Worm (Caenorhabditis elegans): Measurements from ENCODE around the gene aexr-2.

ce11 chrX:6617622-6618021, 13.7 kb downstream of the aexr-2 start:
- no peak for TF ChIP-seq nhr-28 (tag; optimal IDR thresholded peaks at IDR 0.05)
- TF ChIP-seq nhr-237 (tag; optimal IDR thresholded peaks at IDR 0.05) = no peak
- no peak for TF ChIP-seq mml-1 (tag; optimal IDR thresholded peaks at IDR 0.05)
- TF ChIP-seq lin-15B (tag; optimal IDR thresholded peaks at IDR 0.05) = no peak
- TF ChIP-seq lin-39 (tag; optimal IDR thresholded peaks at IDR 0.05) = no peak
- no peak for TF ChIP-seq ztf-4 (tag; optimal IDR thresholded peaks at IDR 0.05)
- TF ChIP-seq nhr-11 (tag; optimal IDR thresholded peaks at IDR 0.05) = no peak
- no peak for TF ChIP-seq elt-3 (tag; optimal IDR thresholded peaks at IDR 0.05)
- no peak for TF ChIP-seq nhr-12 (tag; optimal IDR thresholded peaks at IDR 0.05)
